Fruit fly (Drosophila melanogaster) whole organism, embryonic: ENCODE results near the gene CG33483.

Experiments used
- CG11398 ChIP-seq: fragments of 200-800 bp; sonication (Bioruptor generic); optimal IDR thresholded peaks from 2 replicates; lab custom pipeline; 2016; ENCODE audit warnings: missing biosample characterization, missing genetic modification characterization
- CG13424 ChIP-seq: fragments of 200-800 bp; sonication (Bioruptor generic); optimal IDR thresholded peaks from 2 replicates; lab custom pipeline; 2019; ENCODE audit warnings: missing biosample characterization, mild to moderate bottlenecking, missing genetic modification characterization, moderate library complexity
- CG15073 ChIP-seq: fragments of 200-800 bp; sonication (Bioruptor generic); optimal IDR thresholded peaks from 2 replicates; lab custom pipeline; 2016; ENCODE audit warnings: missing biosample characterization, missing genetic modification characterization
- CG18599 ChIP-seq: fragments of 200-800 bp; sonication (Bioruptor generic); optimal IDR thresholded peaks from 3 replicates; lab custom pipeline; 2017; ENCODE audit warnings: missing biosample characterization, missing genetic modification characterization, mild to moderate bottlenecking, moderate library complexity, missing genetic modification reagents
- CG2199 ChIP-seq: fragments of 200-800 bp; sonication (Bioruptor generic); IDR thresholded peaks from 3 replicates; pipeline ENCODE4 v1.3.6; 2022; ENCODE audit warnings: missing biosample characterization, missing genetic modification characterization
- CG3281 ChIP-seq: fragments of 200-800 bp; sonication (Bioruptor generic); optimal IDR thresholded peaks from 3 replicates; lab custom pipeline; 2017; ENCODE audit warnings: missing biosample characterization, mild to moderate bottlenecking, missing genetic modification characterization
- CG33557 ChIP-seq: fragments of 200-800 bp; sonication (Bioruptor generic); optimal IDR thresholded peaks from 2 replicates; lab custom pipeline; 2019; ENCODE audit warnings: missing biosample characterization, mild to moderate bottlenecking, missing genetic modification characterization, moderate library complexity
- CG3726 ChIP-seq: fragments of 200-800 bp; sonication (Bioruptor generic); IDR thresholded peaks from 3 replicates; pipeline ENCODE4, ENCODE4 v1.3.6; 2022; ENCODE audit warnings: missing biosample characterization, missing genetic modification characterization
- CG7556 ChIP-seq: fragments of 200-800 bp; sonication (Bioruptor generic); optimal IDR thresholded peaks from 2 replicates; lab custom pipeline; 2017; ENCODE audit warnings: missing biosample characterization, mild to moderate bottlenecking, missing genetic modification characterization
- CG7839 ChIP-seq: fragments of 200-800 bp; sonication (Bioruptor generic); optimal IDR thresholded peaks from 3 replicates; lab custom pipeline; 2018; ENCODE audit warnings: missing biosample characterization, mild to moderate bottlenecking, missing genetic modification characterization, moderate library complexity
- CG7987 ChIP-seq: fragments of 200-800 bp; sonication (Bioruptor generic); optimal IDR thresholded peaks from 2 replicates; lab custom pipeline; 2018; ENCODE audit warnings: missing biosample characterization, mild to moderate bottlenecking, missing genetic modification characterization, moderate library complexity
- CG8089 ChIP-seq: fragments of 200-800 bp; sonication (Bioruptor generic); optimal IDR thresholded peaks from 3 replicates; lab custom pipeline; 2016; ENCODE audit warnings: missing biosample characterization, missing genetic modification characterization
- CG8281 ChIP-seq: fragments of 200-800 bp; sonication (Bioruptor generic); optimal IDR thresholded peaks from 2 replicates; lab custom pipeline; 2018; ENCODE audit warnings: missing biosample characterization, mild to moderate bottlenecking, missing genetic modification characterization, moderate library complexity
- CG9437 ChIP-seq: fragments of 200-800 bp; sonication (Bioruptor generic); optimal IDR thresholded peaks from 2 replicates; lab custom pipeline; 2018; ENCODE audit warnings: missing biosample characterization, mild to moderate bottlenecking, missing genetic modification characterization
- CG9797 ChIP-seq: fragments of 200-800 bp; sonication (Bioruptor generic); optimal IDR thresholded peaks from 3 replicates; lab custom pipeline; 2018; ENCODE audit warnings: missing biosample characterization, mild to moderate bottlenecking, missing genetic modification characterization
- CG9876 ChIP-seq: fragments of 200-800 bp; sonication (Bioruptor generic); optimal IDR thresholded peaks from 2 replicates; lab custom pipeline; 2016; ENCODE audit warnings: missing biosample characterization, missing genetic modification characterization
- HHEX ChIP-seq: fragments of 200-800 bp; sonication (Bioruptor generic); optimal IDR thresholded peaks from 3 replicates; lab custom pipeline; 2017; ENCODE audit warnings: missing biosample characterization, mild to moderate bottlenecking, missing genetic modification characterization, missing genetic modification reagents
- NC2β ChIP-seq: fragments of 200-800 bp; sonication (Bioruptor generic); optimal IDR thresholded peaks from 2 replicates; lab custom pipeline; 2016; ENCODE audit warnings: missing biosample characterization, missing genetic modification characterization
- Taf1 ChIP-seq: fragments of 200-800 bp; sonication (Bioruptor generic); IDR thresholded peaks from 2 replicates; pipeline ENCODE4 v1.3.6; 2022; ENCODE audit warnings: missing biosample characterization, missing genetic modification characterization
- Usf ChIP-seq: fragments of 200-800 bp; sonication (Bioruptor generic); optimal IDR thresholded peaks from 2 replicates; lab custom pipeline; 2017; ENCODE audit warnings: missing genotype, missing biosample characterization, missing genetic modification characterization
- abd-A ChIP-seq: fragments of 200-800 bp; sonication (Bioruptor generic); optimal IDR thresholded peaks from 3 replicates; lab custom pipeline; 2019; ENCODE audit warnings: missing biosample characterization, mild to moderate bottlenecking, missing genetic modification characterization, moderate library complexity
- cad ChIP-seq: fragments of >200 bp; optimal IDR thresholded peaks from 2 replicates; lab custom pipeline; 2017; ENCODE audit warnings: missing biosample characterization, missing genetic modification characterization
- crp ChIP-seq, 2 experiments: fragments of 200-800 bp; sonication (Bioruptor generic); optimal IDR thresholded peaks; 2 replicates in 1 of 2; 3 replicates in 1 of 2; lab custom pipeline; 2017; ENCODE audit warnings: missing biosample characterization in 2 of 2, missing genetic modification characterization in 2 of 2, mild to moderate bottlenecking in 1 of 2, moderate library complexity in 1 of 2
- esg ChIP-seq: fragments of 200-800 bp; sonication (Bioruptor generic); conservative IDR thresholded peaks from 2 replicates; pipeline ENCODE4 v1.3.6; 2022; ENCODE audit warnings: missing biosample characterization, missing genetic modification characterization
- ftz-f1 ChIP-seq: fragments of 200-800 bp; sonication (Bioruptor generic); optimal IDR thresholded peaks from 2 replicates; lab custom pipeline; 2016; ENCODE audit warnings: missing biosample characterization, missing genetic modification characterization
- gcm ChIP-seq: fragments of 200-800 bp; sonication (Bioruptor generic); optimal IDR thresholded peaks from 2 replicates; lab custom pipeline; 2019; ENCODE audit warnings: missing biosample characterization, mild to moderate bottlenecking, missing genetic modification characterization, moderate library complexity
- hbn ChIP-seq: fragments of 200-800 bp; sonication (Bioruptor generic); IDR thresholded peaks from 2 replicates; pipeline ENCODE4 v1.3.6; 2022; ENCODE audit warnings: missing biosample characterization, missing genetic modification characterization; ENCODE audit not compliant: partially characterized antibody
- jigr1 ChIP-seq: fragments of 200-800 bp; sonication (Bioruptor generic); IDR thresholded peaks from 3 replicates; pipeline ENCODE4 v1.3.6; 2022; ENCODE audit warnings: missing biosample characterization, missing genetic modification characterization
- jing ChIP-seq: fragments of 200-800 bp; sonication (Bioruptor generic); optimal IDR thresholded peaks from 2 replicates; lab custom pipeline; 2018; ENCODE audit warnings: missing biosample characterization, mild to moderate bottlenecking, missing genetic modification characterization
- lbe ChIP-seq: fragments of 200-800 bp; sonication (Bioruptor generic); optimal IDR thresholded peaks from 2 replicates; lab custom pipeline; 2016; ENCODE audit warnings: missing biosample characterization, mild to moderate bottlenecking, missing genetic modification characterization
- ranshi ChIP-seq: fragments of 200-800 bp; sonication (Bioruptor generic); IDR thresholded peaks from 2 replicates; pipeline ENCODE4 v1.3.6; 2022; ENCODE audit warnings: missing biosample characterization, missing genetic modification characterization
- ro ChIP-seq: fragments of 200-800 bp; sonication (Bioruptor generic); IDR thresholded peaks from 2 replicates; pipeline ENCODE4 v1.3.6; 2022; ENCODE audit warnings: missing biosample characterization, missing genetic modification characterization
- vnd ChIP-seq: fragments of 200-800 bp; sonication (Bioruptor generic); IDR thresholded peaks from 3 replicates; pipeline ENCODE4 v1.3.6; 2022; ENCODE audit warnings: missing biosample characterization, missing genetic modification characterization; ENCODE audit not compliant: partially characterized antibody
- zen2 ChIP-seq: fragments of 200-800 bp; sonication (Bioruptor generic); IDR thresholded peaks from 3 replicates; pipeline ENCODE4 v1.3.6; 2022; ENCODE audit warnings: missing biosample characterization, missing genetic modification characterization; ENCODE audit not compliant: partially characterized antibody

Gene CG33483

DNA sequence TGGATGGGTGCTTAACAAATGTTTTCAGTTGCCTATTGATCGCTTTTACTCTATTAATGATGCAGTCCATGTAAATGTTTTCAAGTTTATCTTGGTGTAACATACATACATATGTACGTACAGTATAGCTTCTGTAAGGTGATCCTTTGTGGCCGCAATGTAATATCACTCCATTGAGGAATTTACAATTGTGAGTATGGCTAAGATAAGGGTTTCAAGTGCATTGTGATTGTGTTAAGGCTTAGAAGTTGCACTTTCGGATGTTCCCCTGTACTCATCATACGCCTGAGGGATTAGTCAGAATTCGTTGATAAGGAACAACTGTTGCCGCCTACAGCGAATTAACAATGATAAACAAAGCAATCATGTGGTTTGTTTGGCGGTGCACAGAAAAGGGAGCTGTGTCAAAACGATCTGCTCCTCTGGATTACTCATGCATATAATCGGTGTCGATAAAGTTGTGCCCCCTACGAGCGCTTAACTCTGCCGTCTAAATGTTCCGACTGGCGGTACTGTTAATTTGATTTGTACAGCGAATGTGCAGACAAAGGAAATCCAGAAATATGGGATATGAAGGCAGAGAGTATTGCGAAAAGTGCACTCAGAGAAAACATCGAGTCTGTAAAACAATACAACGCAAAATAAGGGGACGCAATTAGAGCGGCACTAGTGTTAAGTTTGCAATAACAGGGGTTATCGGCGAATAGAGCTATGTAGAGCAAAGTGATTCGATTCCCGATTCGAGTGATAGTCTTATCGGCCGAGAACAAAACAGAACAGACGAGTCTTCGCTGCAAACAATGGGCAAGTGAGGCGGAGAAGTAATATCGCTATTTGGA, 14.0 kb downstream of the CG33483 start (continued):
- TF ChIP-seq jigr1 (GFP tag; lab: Robert Waterston, UW) (peak; percentile 52; the same call in 1 of the 3 replicates), Usf (GFP tag; lab: Kevin White, UChicago) (peak; percentile 28), crp (GFP tag; optimal IDR thresholded peaks at IDR 0.05; lab: Kevin White, UChicago) (no peak), zen2 (GFP tag; lab: Robert Waterston, UW) (no peak), abd-A (tag; lab: Kevin White, UChicago) (no peak), CG18599 (peak; percentile 72), ranshi (GFP tag; lab: Robert Waterston, UW) (peak; percentile 75), ftz-f1 (GFP tag; lab: Kevin White, UChicago) (no peak), vnd (GFP tag; lab: Robert Waterston, UW) (no peak), CG15073 (GFP tag; lab: Kevin White, UChicago) (no peak), CG7987 (GFP tag; lab: Kevin White, UChicago) (no peak), HHEX (GFP tag; lab: Kevin White, UChicago) (peak; percentile 61), CG9797 (GFP tag; lab: Kevin White, UChicago) (no peak), jing (GFP tag; lab: Kevin White, UChicago) (peak; percentile 35), CG33557 (GFP tag; lab: Kevin White, UChicago) (peak; percentile 35), CG7839 (peak; percentile 84), CG8089 (GFP tag; lab: Kevin White, UChicago) (peak; percentile 47), CG3726 (GFP tag; lab: Robert Waterston, UW) (peak; percentile 67; the same call in 2 of the 3 replicates), CG11398 (GFP tag; lab: Kevin White, UChicago) (peak; percentile 35), CG2199 (GFP tag; lab: Robert Waterston, UW) (peak; percentile 44; the same call in 1 of the 3 replicates), CG9437 (peak; percentile 16), ro (GFP tag; lab: Robert Waterston, UW) (no peak), CG3281 (GFP tag; lab: Kevin White, UChicago) (peak; percentile 59), cad (GFP tag; lab: Kevin White, UChicago) (no peak), esg (GFP tag; lab: Robert Waterston, UW) (peak; percentile 57), CG7556 (GFP tag; lab: Kevin White, UChicago) (peak; percentile 36), CG9876 (GFP tag; lab: Kevin White, UChicago) (peak; percentile 27), CG8281 (tag; lab: Kevin White, UChicago) (no peak)

DNA sequence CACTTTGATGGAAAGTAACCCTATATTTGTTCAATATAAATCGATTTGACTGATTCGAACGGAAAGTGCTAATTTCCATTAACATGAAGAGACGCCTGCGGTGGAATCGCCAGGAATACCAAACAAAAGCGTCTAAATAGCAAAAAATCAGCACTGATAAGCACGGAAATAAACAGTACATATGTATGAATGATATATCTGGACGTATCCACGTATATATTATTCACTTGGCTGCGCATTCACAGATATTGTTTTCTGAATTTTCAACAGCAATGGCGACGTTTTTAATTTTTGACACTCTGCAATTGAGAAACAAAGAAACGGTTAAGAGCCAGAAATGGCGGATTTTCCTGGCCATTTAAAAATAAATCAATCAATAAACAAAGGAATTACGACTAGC, 14.7 kb downstream of the CG33483 start:
- peak; percentile 16 for TF ChIP-seq lbe
- no peak for TF ChIP-seq cad (GFP tag; lab: Kevin White, UChicago)
- no peak for TF ChIP-seq CG13424 (tag; lab: Kevin White, UChicago)

DNA sequence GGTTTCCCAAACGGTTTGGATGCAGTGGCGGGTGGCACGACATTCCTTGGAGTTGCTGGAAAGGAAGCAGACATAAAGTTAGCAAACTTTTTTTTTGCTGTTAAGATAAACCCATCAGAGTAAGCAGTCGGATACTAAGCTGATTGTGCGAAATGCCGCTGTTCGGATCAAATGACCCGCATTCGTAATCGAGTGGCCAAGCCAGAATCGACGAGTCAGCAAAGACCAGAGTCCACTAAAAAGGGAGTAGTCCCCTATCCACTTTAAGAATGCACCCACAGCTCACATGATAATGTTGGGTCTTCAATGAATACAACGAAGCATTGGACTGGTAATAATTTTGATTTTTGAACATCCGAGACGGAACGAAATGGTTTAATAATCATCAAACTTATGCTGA, 15.1 kb downstream of the CG33483 start:
- TF ChIP-seq gcm (GFP tag; lab: Kevin White, UChicago) = peak; percentile 15
- TF ChIP-seq hbn (GFP tag; lab: Robert Waterston, UW) = no peak
- TF ChIP-seq NC2β (GFP tag; lab: Kevin White, UChicago) = no peak
- no peak for TF ChIP-seq Taf1 (GFP tag; lab: Robert Waterston, UW)
